Worm (Caenorhabditis elegans) whole organism, mixed stage, embryonic: ENCODE measurements around the gene best-13.

Source experiments
- cnd-1 ChIP-seq: fragments of 200-800 bp; sonication (Bioruptor generic); optimal IDR thresholded peaks from 2 replicates; lab custom pipeline; 2018; ENCODE audit warnings: mild to moderate bottlenecking, missing genetic modification characterization, missing compliant biosample characterization
- pha-4 ChIP-seq: fragments of 150-350 bp; optimal IDR thresholded peaks from 2 replicates; lab custom pipeline; 2018; ENCODE audit warnings: missing biosample characterization, missing genetic modification reagents, missing genetic modification characterization

DNA sequence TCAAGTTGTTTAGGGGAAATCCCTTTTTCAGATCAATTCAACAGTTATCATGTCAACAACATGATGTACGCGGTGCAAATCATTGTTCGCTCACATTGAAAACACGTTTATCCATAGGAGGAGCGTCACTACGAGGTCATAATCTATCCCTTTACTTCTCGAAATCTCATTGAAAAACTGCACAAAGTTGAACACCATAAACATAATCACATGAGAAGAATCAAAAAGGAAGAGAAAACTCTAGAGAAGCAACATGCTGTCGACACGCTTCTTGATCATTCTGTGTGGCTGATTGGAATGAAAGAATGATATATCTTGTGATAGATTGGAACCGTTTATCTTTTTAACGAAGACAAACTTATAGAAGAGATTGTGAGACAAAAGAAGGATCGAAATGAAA, 35.8 kb upstream of the best-13 start:
- TF ChIP-seq cnd-1 (no peak), pha-4 (tag; lab: Kevin White, UChicago) (no peak)
